Worm (Caenorhabditis elegans): ENCODE results near the gene ceh-16.

DNA sequence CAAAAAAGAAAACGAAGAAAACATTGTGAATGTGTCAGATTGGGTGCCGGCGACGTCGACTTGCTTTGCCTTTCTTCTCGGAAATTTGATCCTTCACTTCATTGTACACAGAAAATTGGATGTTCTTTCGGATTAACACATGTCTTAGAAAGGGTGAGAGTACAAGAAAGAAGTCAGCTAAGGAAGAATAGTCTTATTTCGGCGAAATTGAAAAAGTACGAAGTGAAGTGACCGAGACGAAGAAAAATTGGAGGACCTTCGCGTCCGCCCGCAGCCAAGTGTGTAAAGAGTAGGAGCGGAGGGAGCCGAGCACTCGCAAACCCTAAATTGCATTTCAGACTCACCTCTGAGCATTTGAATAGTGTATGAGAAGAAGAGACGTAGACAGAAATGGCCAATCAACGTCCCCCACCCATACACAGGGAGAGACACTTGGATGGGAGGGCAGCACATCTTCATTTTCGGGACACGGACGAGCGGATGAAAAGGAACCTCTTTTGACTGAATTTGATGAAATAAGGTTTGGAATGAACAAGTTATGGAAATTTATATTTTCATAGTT lies 33.9 kb upstream of the ceh-16 start, which contains the start of gene glr-1:
- TF ChIP-seq W03F9.2 (tag; optimal IDR thresholded peaks at IDR 0.05), result no peak
- no peak for TF ChIP-seq dao-5 (tag; optimal IDR thresholded peaks at IDR 0.05)
